Worm (Caenorhabditis elegans): ENCODE data around the gene ssp-32.

Gene ssp-32

DNA sequence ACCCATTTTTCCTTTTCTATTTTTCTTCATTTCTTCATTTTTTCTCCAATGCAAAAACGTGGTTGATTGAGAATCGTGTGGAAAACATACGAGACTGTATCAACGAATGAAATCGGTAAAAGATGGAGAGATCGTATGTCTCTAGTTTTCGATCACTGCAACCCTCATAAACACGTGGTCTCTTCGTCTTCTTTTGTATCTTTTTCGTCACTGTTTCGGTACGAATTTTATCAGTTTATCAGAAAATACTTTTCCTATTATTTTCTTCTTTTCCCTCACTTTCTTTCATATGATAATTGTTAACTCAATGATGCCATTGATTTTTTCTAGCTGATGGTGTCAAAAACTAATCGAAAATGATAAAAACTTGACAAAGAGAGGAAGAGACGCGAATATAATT, 19.5 kb upstream of the ssp-32 start:
- peak; percentile 53 for TF ChIP-seq crh-2 (tag; optimal IDR thresholded peaks at IDR 0.05)
- TF ChIP-seq blmp-1 (tag; optimal IDR thresholded peaks at IDR 0.05; ENCODE audit: insufficient read depth), result peak; percentile 79
- peak in 1 of 2 experiments; percentile 38 for TF ChIP-seq lsy-2 (tag; optimal IDR thresholded peaks at IDR 0.05)
- no peak for TF ChIP-seq Y55F3AM.14 (GFP tag; optimal IDR thresholded peaks at IDR 0.05)
- peak; percentile 95 for TF ChIP-seq fos-1 (tag; optimal IDR thresholded peaks at IDR 0.05)
- peak; percentile 81 for TF ChIP-seq nhr-25 (tag; optimal IDR thresholded peaks at IDR 0.05)
- TF ChIP-seq nhr-77 (tag; optimal IDR thresholded peaks at IDR 0.05), result no peak
- no peak for TF ChIP-seq C34F6.9 (tag; optimal IDR thresholded peaks at IDR 0.05)
- peak; percentile 54 for TF ChIP-seq sma-3 (GFP tag; optimal IDR thresholded peaks at IDR 0.05)
- peak; percentile 75 for TF ChIP-seq nhr-21 (tag; optimal IDR thresholded peaks at IDR 0.05)
- TF ChIP-seq ztf-4 (tag; optimal IDR thresholded peaks at IDR 0.05), result peak; percentile 45
- peak; percentile 40 for TF ChIP-seq gmeb-1 (tag; optimal IDR thresholded peaks at IDR 0.05)
- no peak for TF ChIP-seq lin-13 (GFP tag; optimal IDR thresholded peaks at IDR 0.05)
- peak; percentile 37 for TF ChIP-seq nhr-129 (tag; optimal IDR thresholded peaks at IDR 0.05)
- peak; percentile 91 for TF ChIP-seq sma-9 (GFP tag; optimal IDR thresholded peaks at IDR 0.05)
- TF ChIP-seq sma-9 (tag; optimal IDR thresholded peaks at IDR 0.05), result no peak
- TF ChIP-seq mdl-1 (tag; optimal IDR thresholded peaks at IDR 0.05), result peak in 1 of 2 experiments; percentile 47

DNA sequence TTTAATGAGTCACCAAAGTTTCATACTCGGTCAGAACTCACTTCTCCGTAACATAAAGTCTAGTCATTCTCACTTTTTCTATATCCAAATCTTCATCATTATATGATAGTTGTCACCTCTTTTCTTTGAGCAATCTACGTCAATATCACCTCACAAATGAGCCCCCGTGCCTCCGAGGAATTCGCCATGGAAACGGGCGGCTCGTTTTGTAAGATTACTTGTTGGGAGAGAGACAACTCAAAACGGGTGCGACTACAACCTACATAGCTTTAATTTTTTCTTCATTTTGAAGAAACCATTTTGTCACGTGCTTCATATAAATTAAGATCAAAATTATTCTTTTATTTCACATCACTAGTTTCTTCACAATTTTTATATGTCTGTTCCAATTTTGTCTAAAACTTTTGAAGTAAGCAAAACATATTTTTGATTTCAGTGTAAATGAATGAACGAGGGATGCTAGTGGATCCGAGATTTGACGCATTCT, 16.3 kb upstream of the ssp-32 start, which contains the start of gene nhr-4:
nhr-4 (plus strand) TSS at position 437 of the 487 bp plus-strand sequence.
- TF ChIP-seq dmd-4 (tag; optimal IDR thresholded peaks at IDR 0.05), result no peak
- no peak for TF ChIP-seq nhr-12 (tag; optimal IDR thresholded peaks at IDR 0.05)
- TF ChIP-seq lin-39 (tag; optimal IDR thresholded peaks at IDR 0.05), result no peak
- no peak for TF ChIP-seq ztf-11 (tag; optimal IDR thresholded peaks at IDR 0.05)
- no peak for TF ChIP-seq Y55F3AM.14 (GFP tag; optimal IDR thresholded peaks at IDR 0.05)
- TF ChIP-seq C34F6.9 (tag; optimal IDR thresholded peaks at IDR 0.05), result no peak
- TF ChIP-seq ceh-82 (tag; optimal IDR thresholded peaks at IDR 0.05), result no peak
- TF ChIP-seq nhr-129 (tag; optimal IDR thresholded peaks at IDR 0.05), result no peak
- no peak for TF ChIP-seq egl-27 (tag; optimal IDR thresholded peaks at IDR 0.05)
- no peak for TF ChIP-seq nhr-25 (tag; optimal IDR thresholded peaks at IDR 0.05)
- no peak for TF ChIP-seq unc-62 (GFP tag; optimal IDR thresholded peaks at IDR 0.05)
- no peak for TF ChIP-seq F13H6.1 (tag; optimal IDR thresholded peaks at IDR 0.05)
- no peak for TF ChIP-seq R02D3.7 (tag; optimal IDR thresholded peaks at IDR 0.05)

DNA sequence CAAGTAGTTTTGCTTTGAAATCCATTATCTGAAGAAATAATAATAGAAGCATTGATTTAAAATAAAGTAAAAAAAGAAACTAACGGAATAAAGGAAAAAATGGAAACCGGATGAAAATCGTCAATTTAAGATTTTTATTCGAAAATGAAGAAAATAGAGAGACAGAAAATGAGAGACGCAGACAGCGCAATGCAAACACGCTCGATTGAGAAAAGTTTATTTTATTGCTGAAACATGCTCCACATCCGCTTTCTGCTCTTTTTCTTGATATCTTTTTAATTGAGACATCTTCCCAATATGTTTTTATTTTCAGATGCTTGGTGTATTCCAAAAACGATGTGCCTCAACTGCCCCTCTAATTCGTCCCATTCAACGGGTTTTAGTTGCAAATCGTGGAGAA, 10.9 kb upstream of the ssp-32 start, which contains the start of the genes prp-18 and mccc-1:
prp-18 (minus strand) TSS at position 127 of the 400 bp plus-strand sequence.
mccc-1 (plus strand) TSS at position 314 of the 400 bp plus-strand sequence.
- TF ChIP-seq blmp-1 (tag; optimal IDR thresholded peaks at IDR 0.05; ENCODE audit: insufficient read depth), result no peak
- no peak for TF ChIP-seq mdl-1 (tag; optimal IDR thresholded peaks at IDR 0.05)
- peak; percentile 90 for TF ChIP-seq C34F6.9 (tag; optimal IDR thresholded peaks at IDR 0.05)
- TF ChIP-seq nhr-129 (tag; optimal IDR thresholded peaks at IDR 0.05), result peak; percentile 51
- no peak for TF ChIP-seq unc-62 (GFP tag; optimal IDR thresholded peaks at IDR 0.05)
- no peak for TF ChIP-seq nhr-77 (tag; optimal IDR thresholded peaks at IDR 0.05)
- no peak for TF ChIP-seq Y55F3AM.14 (GFP tag; optimal IDR thresholded peaks at IDR 0.05)
- no peak for TF ChIP-seq R02D3.7 (tag; optimal IDR thresholded peaks at IDR 0.05)
- peak; percentile 60 for TF ChIP-seq crh-2 (tag; optimal IDR thresholded peaks at IDR 0.05)
- no peak for TF ChIP-seq nhr-23 (tag; optimal IDR thresholded peaks at IDR 0.05)
- TF ChIP-seq nhr-10 (tag; optimal IDR thresholded peaks at IDR 0.05), result no peak
- TF ChIP-seq peb-1 (tag; optimal IDR thresholded peaks at IDR 0.05), result no peak
- peak; percentile 47 for TF ChIP-seq fos-1 (tag; optimal IDR thresholded peaks at IDR 0.05)
- TF ChIP-seq sma-9 (GFP tag; optimal IDR thresholded peaks at IDR 0.05), result peak; percentile 23
- no peak for TF ChIP-seq sma-9 (tag; optimal IDR thresholded peaks at IDR 0.05)
- no peak for TF ChIP-seq ama-1 (optimal IDR thresholded peaks at IDR 0.05)
- TF ChIP-seq nhr-12 (tag; optimal IDR thresholded peaks at IDR 0.05), result no peak
- peak; percentile 21 for TF ChIP-seq gmeb-1 (tag; optimal IDR thresholded peaks at IDR 0.05)
- TF ChIP-seq ceh-16 (tag; optimal IDR thresholded peaks at IDR 0.05), result no peak
- no peak for TF ChIP-seq ZK546.5 (tag; optimal IDR thresholded peaks at IDR 0.05)
- TF ChIP-seq ztf-4 (tag; optimal IDR thresholded peaks at IDR 0.05), result no peak
- TF ChIP-seq sem-4 (tag; optimal IDR thresholded peaks at IDR 0.05), result peak; percentile 11
- TF ChIP-seq unc-39 (tag; optimal IDR thresholded peaks at IDR 0.05), result no peak
- TF ChIP-seq unc-55 (GFP tag; optimal IDR thresholded peaks at IDR 0.05), result peak; percentile 82

DNA sequence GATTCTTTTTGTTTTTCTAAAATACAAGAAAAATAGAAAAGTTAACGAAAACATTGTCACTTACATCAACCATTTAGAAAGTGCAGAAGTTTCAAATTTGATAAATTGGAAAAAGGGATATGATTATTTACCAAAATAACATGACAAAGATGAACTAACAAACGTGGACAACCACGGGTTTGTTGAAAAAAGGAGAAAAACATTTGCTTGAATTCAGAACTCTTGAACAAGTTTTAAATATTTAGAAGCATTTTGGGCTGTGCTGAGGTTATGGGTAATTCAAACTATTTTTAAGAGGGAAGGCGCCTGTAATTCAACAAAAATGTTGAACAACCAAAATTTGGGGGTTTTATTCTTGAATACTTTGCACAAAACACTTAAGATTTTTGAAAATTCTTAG, 5.3 kb upstream of the ssp-32 start, which contains the start of gene ttbk-3:
ttbk-3 (minus strand) TSS at position 101 of the 400 bp plus-strand sequence.
- TF ChIP-seq unc-55 (GFP tag; optimal IDR thresholded peaks at IDR 0.05) (no peak), skn-1 (tag; optimal IDR thresholded peaks at IDR 0.05) (no peak), C34F6.9 (tag; optimal IDR thresholded peaks at IDR 0.05) (no peak), sma-9 (GFP tag; optimal IDR thresholded peaks at IDR 0.05) (no peak), sma-9 (tag; optimal IDR thresholded peaks at IDR 0.05) (no peak), blmp-1 (tag; optimal IDR thresholded peaks at IDR 0.05; ENCODE audit: insufficient read depth) (no peak), elt-1 (tag; optimal IDR thresholded peaks at IDR 0.05) (no peak), nhr-77 (tag; optimal IDR thresholded peaks at IDR 0.05) (no peak), mbf-1 (tag; optimal IDR thresholded peaks at IDR 0.05) (no peak), unc-62 (GFP tag; optimal IDR thresholded peaks at IDR 0.05) (no peak), F13H6.1 (tag; optimal IDR thresholded peaks at IDR 0.05) (no peak), aly-2 (tag; optimal IDR thresholded peaks at IDR 0.05) (no peak), egl-27 (tag; optimal IDR thresholded peaks at IDR 0.05) (no peak), zag-1 (tag; optimal IDR thresholded peaks at IDR 0.05) (no peak)
